Fruit fly (Drosophila melanogaster) whole organism, embryonic: ENCODE data around the gene Rpp14b.

Experiments used
- Ada2b ChIP-seq: fragments of 200-800 bp; sonication (Bioruptor generic); IDR thresholded peaks from 2 replicates; pipeline ENCODE4 v1.3.6; 2022; ENCODE audit warnings: missing biosample characterization, missing genetic modification characterization
- CG10147 ChIP-seq: fragments of 200-800 bp; sonication (Bioruptor generic); optimal IDR thresholded peaks from 2 replicates; lab custom pipeline; 2019; ENCODE audit warnings: missing biosample characterization, mild to moderate bottlenecking, missing genetic modification characterization, moderate library complexity
- CG12071 ChIP-seq: fragments of 200-800 bp; sonication (Bioruptor generic); optimal IDR thresholded peaks from 3 replicates; lab custom pipeline; 2018; ENCODE audit warnings: missing biosample characterization, mild to moderate bottlenecking, missing genetic modification characterization
- CG13123 ChIP-seq: fragments of 200-800 bp; sonication (Bioruptor generic); optimal IDR thresholded peaks from 2 replicates; lab custom pipeline; 2016; ENCODE audit warnings: missing biosample characterization, missing genetic modification characterization
- CG14860 ChIP-seq: fragments of 200-800 bp; sonication (Bioruptor generic); IDR thresholded peaks from 3 replicates; pipeline ENCODE4 v1.3.6; 2022; ENCODE audit warnings: missing biosample characterization, missing genetic modification characterization; ENCODE audit not compliant: partially characterized antibody
- CG15269 ChIP-seq: fragments of 200-800 bp; sonication (Bioruptor generic); optimal IDR thresholded peaks from 2 replicates; lab custom pipeline; 2018; ENCODE audit warnings: missing biosample characterization, mild to moderate bottlenecking, missing genetic modification characterization, moderate library complexity
- CG15601 ChIP-seq: fragments of 200-800 bp; sonication (Bioruptor generic); optimal IDR thresholded peaks from 3 replicates; lab custom pipeline; 2019; ENCODE audit warnings: missing biosample characterization, mild to moderate bottlenecking, missing genetic modification characterization, moderate library complexity
- CG17361 ChIP-seq: fragments of 200-800 bp; sonication (Bioruptor generic); IDR thresholded peaks from 3 replicates; pipeline ENCODE4 v1.3.6; 2022; ENCODE audit warnings: missing biosample characterization, missing genetic modification characterization
- CG17568 ChIP-seq: fragments of 200-800 bp; sonication (Bioruptor generic); optimal IDR thresholded peaks from 2 replicates; lab custom pipeline; 2018; ENCODE audit warnings: missing biosample characterization, mild to moderate bottlenecking, missing genetic modification characterization, moderate library complexity
- CG17829 ChIP-seq: fragments of 200-800 bp; optimal IDR thresholded peaks from 2 replicates; lab custom pipeline; 2019; ENCODE audit warnings: missing biosample characterization, mild to moderate bottlenecking, missing genetic modification characterization, moderate library complexity
- CG1792 ChIP-seq: fragments of 200-800 bp; sonication (Bioruptor generic); optimal IDR thresholded peaks from 2 replicates; lab custom pipeline; 2016; ENCODE audit warnings: missing biosample characterization, missing genetic modification characterization
- CG31224 ChIP-seq: fragments of 200-800 bp; sonication (Bioruptor generic); IDR thresholded peaks from 2 replicates; pipeline ENCODE4 v1.3.6; 2022; ENCODE audit warnings: missing biosample characterization, missing genetic modification characterization
- CG32532 ChIP-seq: fragments of 200-800 bp; sonication (Bioruptor generic); IDR thresholded peaks from 2 replicates; pipeline ENCODE4 v1.3.6; 2022; ENCODE audit warnings: missing biosample characterization, missing genetic modification characterization
- CG34224 ChIP-seq: fragments of 200-800 bp; sonication (Bioruptor generic); IDR thresholded peaks from 3 replicates; pipeline ENCODE4 v1.3.6; 2022; ENCODE audit warnings: missing biosample characterization, missing genetic modification characterization; ENCODE audit not compliant: partially characterized antibody
- CG34376 ChIP-seq: fragments of 200-800 bp; sonication (Bioruptor generic); optimal IDR thresholded peaks from 2 replicates; lab custom pipeline; 2018; ENCODE audit warnings: missing biosample characterization, mild to moderate bottlenecking, missing genetic modification characterization
- CG34422 ChIP-seq: fragments of 200-800 bp; sonication (Bioruptor generic); IDR thresholded peaks from 3 replicates; pipeline ENCODE4 v1.3.6; 2022; ENCODE audit warnings: missing biosample characterization, missing genetic modification characterization
- CG3847 ChIP-seq: fragments of 200-800 bp; sonication (Bioruptor generic); IDR thresholded peaks from 2 replicates; pipeline ENCODE4 v1.3.6; 2022; ENCODE audit warnings: missing biosample characterization, missing genetic modification characterization
- CG5180 ChIP-seq: fragments of 200-800 bp; sonication (Bioruptor generic); optimal IDR thresholded peaks from 3 replicates; lab custom pipeline; 2017; ENCODE audit warnings: missing biosample characterization, missing genetic modification characterization, mild to moderate bottlenecking, moderate library complexity, missing genetic modification reagents
- CG8944 ChIP-seq: fragments of 200-800 bp; sonication (Bioruptor generic); optimal IDR thresholded peaks from 3 replicates; lab custom pipeline; 2016; ENCODE audit warnings: missing biosample characterization, missing genetic modification characterization
- CG9215 ChIP-seq: fragments of 200-800 bp; sonication (Bioruptor generic); IDR thresholded peaks from 2 replicates; pipeline ENCODE4 v1.3.6; 2022; ENCODE audit warnings: missing biosample characterization, missing genetic modification characterization
- CG9609 ChIP-seq: fragments of 200-800 bp; sonication (Bioruptor generic); optimal IDR thresholded peaks from 3 replicates; lab custom pipeline; 2016; ENCODE audit warnings: missing biosample characterization, missing genetic modification characterization
- CG9932 ChIP-seq: fragments of 200-800 bp; sonication (Bioruptor generic); IDR thresholded peaks from 2 replicates; pipeline ENCODE4 v1.3.6; 2022; ENCODE audit warnings: missing biosample characterization, missing genetic modification characterization
- Chrac-16 ChIP-seq: fragments of 200-800 bp; sonication (Bioruptor generic); optimal IDR thresholded peaks from 3 replicates; lab custom pipeline; 2016; ENCODE audit warnings: missing biosample characterization, missing genetic modification characterization
- Deaf1 ChIP-seq: fragments of 200-800 bp; optimal IDR thresholded peaks from 3 replicates; lab custom pipeline; 2019; ENCODE audit warnings: missing biosample characterization, mild to moderate bottlenecking, missing genetic modification characterization, moderate library complexity
- E2f2 ChIP-seq: fragments of 200-800 bp; sonication (Bioruptor generic); IDR thresholded peaks from 2 replicates; pipeline ENCODE4 v1.3.6; 2022; ENCODE audit warnings: missing biosample characterization, missing genetic modification characterization
- Elba2 ChIP-seq: fragments of 200-800 bp; sonication (Bioruptor generic); optimal IDR thresholded peaks from 3 replicates; lab custom pipeline; 2016; ENCODE audit warnings: missing biosample characterization, missing genetic modification characterization
- Fer1 ChIP-seq: fragments of 200-800 bp; sonication (Bioruptor generic); optimal IDR thresholded peaks from 2 replicates; lab custom pipeline; 2017; ENCODE audit warnings: missing biosample characterization, mild to moderate bottlenecking, missing genetic modification characterization
- Hr3 ChIP-seq: fragments of 200-800 bp; sonication (Bioruptor generic); optimal IDR thresholded peaks from 3 replicates; lab custom pipeline; 2016; ENCODE audit warnings: missing biosample characterization, missing genetic modification characterization
- Hsf ChIP-seq: fragments of 200-800 bp; sonication (Bioruptor generic); optimal IDR thresholded peaks from 3 replicates; lab custom pipeline; 2016; ENCODE audit warnings: missing biosample characterization, missing genetic modification characterization
- MBD-R2 ChIP-seq: fragments of 200-800 bp; sonication (Bioruptor generic); IDR thresholded peaks from 2 replicates; pipeline ENCODE4 v1.3.6; 2022; ENCODE audit warnings: missing biosample characterization, missing genetic modification characterization
- Max ChIP-seq: fragments of 200-800 bp; sonication (Bioruptor generic); optimal IDR thresholded peaks from 2 replicates; lab custom pipeline; 2016; ENCODE audit warnings: missing biosample characterization, mild to moderate bottlenecking, missing genetic modification characterization
- Scr ChIP-seq: fragments of 200-800 bp; sonication (Bioruptor generic); IDR thresholded peaks from 2 replicates; pipeline ENCODE4 v1.3.6; 2022; ENCODE audit warnings: missing biosample characterization, missing genetic modification characterization; ENCODE audit not compliant: partially characterized antibody
- Sry-δ ChIP-seq: fragments of 200-800 bp; sonication (Bioruptor generic); optimal IDR thresholded peaks from 2 replicates; lab custom pipeline; 2016; ENCODE audit warnings: missing biosample characterization, missing genetic modification characterization
- Stat92E ChIP-seq, 3 experiments: fragments of >200 bp in 2 of 3; fragments of 200-800 bp in 1 of 3; sonication (Bioruptor generic) in 1 of 3; optimal IDR thresholded peaks; 2 replicates each; lab custom pipeline; 2017 to 2019; ENCODE audit warnings: missing biosample characterization in 3 of 3, missing genetic modification characterization in 3 of 3, mild to moderate bottlenecking in 1 of 3, moderate library complexity in 1 of 3
- ci ChIP-seq: fragments of 200-800 bp; sonication (Bioruptor generic); IDR thresholded peaks from 3 replicates; pipeline ENCODE4 v1.3.6; 2022; ENCODE audit warnings: missing biosample characterization, missing genetic modification characterization
- danr ChIP-seq: fragments of 200-800 bp; sonication (Bioruptor generic); IDR thresholded peaks from 2 replicates; pipeline ENCODE4 v1.3.6; 2022; ENCODE audit warnings: missing biosample characterization, missing genetic modification characterization
- ems ChIP-seq: fragments of 200-800 bp; sonication (Bioruptor generic); optimal IDR thresholded peaks from 3 replicates; lab custom pipeline; 2016; ENCODE audit warnings: missing biosample characterization, missing genetic modification characterization
- gsb-n ChIP-seq: fragments of 200-800 bp; sonication (Bioruptor generic); optimal IDR thresholded peaks from 3 replicates; lab custom pipeline; 2018; ENCODE audit warnings: missing biosample characterization, mild to moderate bottlenecking, missing genetic modification characterization
- kay ChIP-seq: fragments of 200-800 bp; sonication (Bioruptor generic); optimal IDR thresholded peaks from 2 replicates; lab custom pipeline; 2016; ENCODE audit warnings: missing biosample characterization, missing genetic modification characterization
- oc ChIP-seq: fragments of 200-800 bp; sonication (Bioruptor generic); optimal IDR thresholded peaks from 2 replicates; lab custom pipeline; 2018; ENCODE audit warnings: missing biosample characterization, mild to moderate bottlenecking, missing genetic modification characterization, moderate library complexity
- pan ChIP-seq, 4 experiments: fragments of >200 bp in 3 of 4; fragments of 200-800 bp in 1 of 4; sonication (Bioruptor generic) in 1 of 4; optimal IDR thresholded peaks in 3 of 4; IDR thresholded peaks in 1 of 4; 2 replicates each; pipeline versions ENCODE4 v1.3.6 to Lab custom; 2017 to 2022; ENCODE audit warnings: missing biosample characterization in 2 of 4, missing genetic modification characterization in 2 of 4, mixed read lengths in 1 of 4
- phol ChIP-seq: fragments of 200-800 bp; sonication (Bioruptor generic); optimal IDR thresholded peaks from 3 replicates; lab custom pipeline; 2018; ENCODE audit warnings: missing biosample characterization, mild to moderate bottlenecking, missing genetic modification characterization, moderate library complexity
- sens ChIP-seq: fragments of 200-800 bp; sonication (Bioruptor generic); peaks from one replicate; lab custom pipeline; 2016; ENCODE audit warnings: missing biosample characterization, missing genetic modification characterization
- sob ChIP-seq: fragments of 200-800 bp; sonication (Bioruptor generic); IDR thresholded peaks from 2 replicates; pipeline ENCODE4 v1.3.6; 2022; ENCODE audit warnings: missing biosample characterization, missing genetic modification characterization
- stwl ChIP-seq: fragments of 200-800 bp; sonication (Bioruptor generic); optimal IDR thresholded peaks from 3 replicates; lab custom pipeline; 2018; ENCODE audit warnings: missing biosample characterization, mild to moderate bottlenecking, missing genetic modification characterization, moderate library complexity
- tgo ChIP-seq: fragments of 200-800 bp; sonication (Bioruptor generic); IDR thresholded peaks from 3 replicates; pipeline ENCODE4 v1.3.6; 2022; ENCODE audit warnings: missing biosample characterization, missing genetic modification characterization
- trem ChIP-seq: fragments of 200-800 bp; optimal IDR thresholded peaks from 3 replicates; lab custom pipeline; 2019; ENCODE audit warnings: missing biosample characterization, mild to moderate bottlenecking, missing genetic modification characterization, moderate library complexity
- tx ChIP-seq: fragments of 200-800 bp; sonication (Bioruptor generic); optimal IDR thresholded peaks from 2 replicates; lab custom pipeline; 2016; ENCODE audit warnings: missing biosample characterization, missing genetic modification characterization

The Rpp14b gene

DNA sequence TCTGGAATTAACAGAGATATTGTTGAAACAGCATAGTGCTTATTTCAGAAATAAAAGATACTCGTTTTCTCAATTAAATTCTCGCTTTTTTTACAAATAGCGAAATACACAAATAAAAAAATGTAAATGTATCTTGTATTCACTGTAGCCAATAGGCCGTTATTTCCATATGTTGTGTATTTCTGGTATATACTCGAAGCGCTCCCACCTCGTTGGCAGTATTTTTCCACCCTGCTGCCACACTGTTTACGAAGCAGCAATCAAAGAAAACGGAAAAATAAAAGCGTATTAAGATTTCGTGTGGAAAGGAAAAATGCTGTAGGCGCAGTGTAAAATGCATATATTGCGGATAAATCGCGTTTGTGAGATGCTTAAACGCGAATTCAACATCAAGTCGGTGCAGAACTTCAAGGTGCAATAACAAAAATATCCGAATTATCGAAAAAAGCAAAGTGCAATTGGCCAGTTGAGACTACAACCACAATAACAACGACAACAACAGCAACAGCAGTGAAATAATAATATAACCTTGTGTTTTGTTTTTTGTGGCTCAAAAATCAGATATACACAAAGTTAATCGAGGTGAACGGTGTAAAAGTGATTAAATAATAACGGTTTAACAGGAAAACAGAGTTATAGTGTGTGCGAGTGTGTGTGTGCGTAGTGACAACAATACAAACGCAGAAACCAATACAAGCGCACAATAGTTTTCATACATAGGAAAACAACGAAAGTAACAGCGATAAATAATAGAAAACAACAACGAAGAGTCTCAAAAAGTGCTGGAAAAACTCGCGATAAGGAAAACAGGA is 2.5 kb downstream of the Rpp14b start, which contains the start of gene sima (continued):
- TF ChIP-seq CG5180 = no peak
- TF ChIP-seq Sry-δ (GFP tag; lab: Kevin White, UChicago) = peak; percentile 27
- no peak for TF ChIP-seq kay (GFP tag; lab: Kevin White, UChicago)
- TF ChIP-seq CG15601 (tag; lab: Kevin White, UChicago) = peak; percentile 40
- TF ChIP-seq tx (GFP tag; lab: Kevin White, UChicago) = peak; percentile 11
- 0 out of 2 replicates have a peak, but pooled peaks have one; percentile 26 for TF ChIP-seq CG9215 (GFP tag; lab: Robert Waterston, UW)
- TF ChIP-seq oc (tag; lab: Kevin White, UChicago) = peak; percentile 38
- TF ChIP-seq ci (GFP tag; lab: Robert Waterston, UW) = peak; percentile 32; the same call in 1 of the 3 replicates
- TF ChIP-seq Deaf1 = peak; percentile 30
- peak; percentile 59 for TF ChIP-seq Ada2b (GFP tag; lab: Robert Waterston, UW)
- no peak for TF ChIP-seq Max (GFP tag; lab: Kevin White, UChicago)
- peak; percentile 64 for TF ChIP-seq trem
- peak; percentile 65 for TF ChIP-seq stwl (tag; lab: Kevin White, UChicago)
- TF ChIP-seq Stat92E (GFP tag; optimal IDR thresholded peaks at IDR 0.05; lab: Kevin White, UChicago) = peak in 1 of 3 experiments; percentile 22
- peak; percentile 63 for TF ChIP-seq CG9932
- peak; percentile 22 for TF ChIP-seq CG1792 (GFP tag; lab: Kevin White, UChicago)
- peak; percentile 9 for TF ChIP-seq Hr3 (GFP tag; lab: Kevin White, UChicago)
- peak; percentile 28 for TF ChIP-seq CG10147
- TF ChIP-seq pan (optimal IDR thresholded peaks at IDR 0.05; lab: Kevin White, UChicago) = no peak
- peak in 1 of 2 experiments; percentile 65 for TF ChIP-seq pan (GFP tag; optimal IDR thresholded peaks at IDR 0.05 in 1 of 2, IDR thresholded peaks at IDR 0.05 in 1 of 2)
- TF ChIP-seq CG12071 (GFP tag; lab: Kevin White, UChicago) = peak; percentile 1
- peak; percentile 31 for TF ChIP-seq CG34376
- peak; percentile 18 for TF ChIP-seq CG9609
- 0 out of 2 replicates have a peak, but pooled peaks have one; percentile 35 for TF ChIP-seq CG31224 (GFP tag; lab: Robert Waterston, UW)
- TF ChIP-seq CG17829 (tag; lab: Kevin White, UChicago) = peak; percentile 38
- TF ChIP-seq Fer1 (GFP tag; lab: Kevin White, UChicago) = peak; percentile 21
- TF ChIP-seq Hsf = peak; percentile 39
- no peak for TF ChIP-seq CG13123 (GFP tag; lab: Kevin White, UChicago)
- TF ChIP-seq ems = peak; percentile 18
- TF ChIP-seq sens (GFP tag; lab: Kevin White, UChicago) = peak; percentile 85
- TF ChIP-seq CG17568 = peak; percentile 13
- peak; percentile 4 for TF ChIP-seq CG8944 (GFP tag; lab: Kevin White, UChicago)
- peak; percentile 32; the same call in 1 of the 2 replicates for TF ChIP-seq Scr (GFP tag; lab: Robert Waterston, UW)
- no peak for TF ChIP-seq danr (GFP tag; lab: Robert Waterston, UW)
- peak; percentile 26; the same call in 1 of the 2 replicates for TF ChIP-seq CG3847 (GFP tag; lab: Robert Waterston, UW)
- TF ChIP-seq CG14860 = no peak
- TF ChIP-seq CG34422 (GFP tag; lab: Robert Waterston, UW) = peak; percentile 12; the same call in 1 of the 3 replicates
- TF ChIP-seq Elba2 (GFP tag; lab: Kevin White, UChicago) = peak; percentile 97
- peak; percentile 65 for TF ChIP-seq MBD-R2
- TF ChIP-seq tgo = peak; percentile 31; the same call in 2 of the 3 replicates
- TF ChIP-seq CG32532 = peak; percentile 61
- TF ChIP-seq phol (tag; lab: Kevin White, UChicago) = peak; percentile 37
- TF ChIP-seq gsb-n (tag; lab: Kevin White, UChicago) = peak; percentile 35
- TF ChIP-seq CG17361 = peak; percentile 24; the same call in 1 of the 3 replicates
- TF ChIP-seq sob (GFP tag; lab: Robert Waterston, UW) = 0 out of 2 replicates have a peak, but pooled peaks have one; percentile 26
- TF ChIP-seq CG34224 (GFP tag; lab: Robert Waterston, UW) = no peak
- peak; percentile 43 for TF ChIP-seq Chrac-16
- TF ChIP-seq CG15269 (tag; lab: Kevin White, UChicago) = peak; percentile 4
- peak; percentile 28; the same call in 1 of the 2 replicates for TF ChIP-seq E2f2
